Fruit fly (Drosophila melanogaster): ENCODE measurements around the gene CG12689.

CG12689 gene

dm6 chrX:7618195-7618594 is 32.3 kb upstream of the CG12689 start (continued):
- TF ChIP-seq trh (GFP tag; optimal IDR thresholded peaks at IDR 0.05), result peak; percentile 41
- no peak for TF ChIP-seq Dref (GFP tag; IDR thresholded peaks at IDR 0.05)
- peak; percentile 48 for TF ChIP-seq p53 (GFP tag; optimal IDR thresholded peaks at IDR 0.05)
- peak; percentile 82 for TF ChIP-seq ind (GFP tag; optimal IDR thresholded peaks at IDR 0.05)
- TF ChIP-seq Hr51 (GFP tag; optimal IDR thresholded peaks at IDR 0.05), result peak; percentile 34 to 58
- TF ChIP-seq CG8944 (GFP tag; optimal IDR thresholded peaks at IDR 0.05), result peak; percentile 81
- TF ChIP-seq mam (GFP tag; optimal IDR thresholded peaks at IDR 0.05), result peak; percentile 73
- peak; percentile 83 for TF ChIP-seq Sox102F (GFP tag; optimal IDR thresholded peaks at IDR 0.05)
- TF ChIP-seq CG6175 (GFP tag; IDR thresholded peaks at IDR 0.05), result 0 out of 3 replicates have a peak, but pooled peaks have one; percentile 20
- TF ChIP-seq MTF-1 (GFP tag; optimal IDR thresholded peaks at IDR 0.05; ENCODE audit: borderline replicate concordance), result peak; percentile 30
- TF ChIP-seq zf30C (GFP tag; optimal IDR thresholded peaks at IDR 0.05), result no peak
- peak; percentile 73 for TF ChIP-seq tio (GFP tag; optimal IDR thresholded peaks at IDR 0.05)
- TF ChIP-seq CG3065 (GFP tag; optimal IDR thresholded peaks at IDR 0.05), result peak; percentile 52
- peak; percentile 67 for TF ChIP-seq NC2β (GFP tag; optimal IDR thresholded peaks at IDR 0.05)
- TF ChIP-seq otp (GFP tag; IDR thresholded peaks at IDR 0.05), result peak; percentile 70; the same call in 2 of the 3 replicates
- TF ChIP-seq CG4360 (GFP tag; IDR thresholded peaks at IDR 0.05), result peak; percentile 65
- peak in 1 of 2 experiments; percentile 25 for TF ChIP-seq Eip74EF (GFP tag; optimal IDR thresholded peaks at IDR 0.05)
- TF ChIP-seq CG16779 (GFP tag; IDR thresholded peaks at IDR 0.05), result no peak
- peak; percentile 70 for TF ChIP-seq CG11247 (GFP tag; IDR thresholded peaks at IDR 0.05)
- TF ChIP-seq her (GFP tag; optimal IDR thresholded peaks at IDR 0.05), result peak; percentile 69
- peak; percentile 68 for TF ChIP-seq CG15269 (tag; optimal IDR thresholded peaks at IDR 0.05)
- no peak for TF ChIP-seq CG3726 (GFP tag; IDR thresholded peaks at IDR 0.05)
- TF ChIP-seq Six4 (GFP tag; optimal IDR thresholded peaks at IDR 0.05), result peak; percentile 75
- peak; percentile 54 for TF ChIP-seq CG10147 (GFP tag; optimal IDR thresholded peaks at IDR 0.05)
- peak; percentile 65 for TF ChIP-seq stc (GFP tag; IDR thresholded peaks at IDR 0.05)
- no peak for TF ChIP-seq CG42726 (GFP tag; IDR thresholded peaks at IDR 0.05; ENCODE audit: partially characterized antibody)
- TF ChIP-seq ssp (GFP tag; IDR thresholded peaks at IDR 0.05), result peak; percentile 70
- TF ChIP-seq en (GFP tag; optimal IDR thresholded peaks at IDR 0.05), result peak; percentile 48
- TF ChIP-seq pb (GFP tag; optimal IDR thresholded peaks at IDR 0.05), result peak; percentile 76
- TF ChIP-seq CG12104 (GFP tag; optimal IDR thresholded peaks at IDR 0.05), result peak; percentile 48
- peak; percentile 55; the same call in 1 of the 2 replicates for TF ChIP-seq CG8765 (GFP tag; IDR thresholded peaks at IDR 0.05)
- TF ChIP-seq chif (GFP tag; optimal IDR thresholded peaks at IDR 0.05), result peak; percentile 78 to 89
- TF ChIP-seq CG43689 (GFP tag; IDR thresholded peaks at IDR 0.05), result no peak
- TF ChIP-seq Jarid2 (GFP tag; optimal IDR thresholded peaks at IDR 0.05), result peak; percentile 10
- TF ChIP-seq Hmx (GFP tag; optimal IDR thresholded peaks at IDR 0.05), result peak; percentile 51
- TF ChIP-seq cato (GFP tag; optimal IDR thresholded peaks at IDR 0.05; ENCODE audit: borderline replicate concordance), result peak; percentile 68
- TF ChIP-seq fd102C (GFP tag; optimal IDR thresholded peaks at IDR 0.05), result no peak
- TF ChIP-seq CG4282 (GFP tag; optimal IDR thresholded peaks at IDR 0.05), result no peak
- no peak for TF ChIP-seq prd (optimal IDR thresholded peaks at IDR 0.05)
- TF ChIP-seq prd (GFP tag; IDR thresholded peaks at IDR 0.05), result peak; percentile 86
- TF ChIP-seq CG7786 (GFP tag; optimal IDR thresholded peaks at IDR 0.05), result peak; percentile 75
- no peak for TF ChIP-seq Doc2 (GFP tag; IDR thresholded peaks at IDR 0.05)
- 0 out of 2 replicates have a peak, but pooled peaks have one; percentile 29 for TF ChIP-seq Oaz (GFP tag; IDR thresholded peaks at IDR 0.05)
- TF ChIP-seq jing (GFP tag; optimal IDR thresholded peaks at IDR 0.05), result peak; percentile 62
- peak; percentile 65 for TF ChIP-seq CG17802 (tag; optimal IDR thresholded peaks at IDR 0.05)
- TF ChIP-seq zen (tag; optimal IDR thresholded peaks at IDR 0.05), result peak; percentile 71
- TF ChIP-seq Hr39 (optimal IDR thresholded peaks at IDR 0.05), result no peak
- TF ChIP-seq Sry-β (GFP tag; optimal IDR thresholded peaks at IDR 0.05), result peak; percentile 6
- no peak for TF ChIP-seq crp (GFP tag; optimal IDR thresholded peaks at IDR 0.05)
- peak; percentile 59; the same call in 2 of the 3 replicates for TF ChIP-seq ase (GFP tag; IDR thresholded peaks at IDR 0.05)
- peak; percentile 76 for TF ChIP-seq H15 (GFP tag; IDR thresholded peaks at IDR 0.05)
